Fruit fly (Drosophila melanogaster) whole organism, embryonic: Measurements from ENCODE around the gene Pop4.

Experiments
- Asciz ChIP-seq: fragments of 200-800 bp; sonication (Bioruptor generic); optimal IDR thresholded peaks from 2 replicates; lab custom pipeline; 2017; ENCODE audit warnings: missing biosample characterization, mild to moderate bottlenecking, missing genetic modification characterization, missing genetic modification reagents
- B-H1 ChIP-seq: fragments of 200-800 bp; sonication (Bioruptor generic); IDR thresholded peaks from 3 replicates; pipeline ENCODE4 v1.3.6; 2022; ENCODE audit warnings: missing biosample characterization, missing genetic modification characterization
- CG10321 ChIP-seq: fragments of 200-800 bp; sonication (Bioruptor generic); IDR thresholded peaks from 2 replicates; pipeline ENCODE4 v1.3.6; 2022; ENCODE audit warnings: missing biosample characterization, missing genetic modification characterization
- CG10543 ChIP-seq: fragments of 200-800 bp; sonication (Bioruptor generic); optimal IDR thresholded peaks from 3 replicates; lab custom pipeline; 2017; ENCODE audit warnings: missing biosample characterization, mild to moderate bottlenecking, missing genetic modification characterization, moderate library complexity
- CG1233 ChIP-seq: fragments of 200-800 bp; sonication (Bioruptor generic); optimal IDR thresholded peaks from 4 replicates; lab custom pipeline; 2018; ENCODE audit warnings: missing biosample characterization, mild to moderate bottlenecking, missing genetic modification characterization
- CG12659 ChIP-seq: fragments of 200-800 bp; sonication (Bioruptor generic); optimal IDR thresholded peaks from 3 replicates; lab custom pipeline; 2017; ENCODE audit warnings: mild to moderate bottlenecking, missing biosample characterization, missing genetic modification reagents, missing genetic modification characterization
- CG17361 ChIP-seq: fragments of 200-800 bp; sonication (Bioruptor generic); IDR thresholded peaks from 3 replicates; pipeline ENCODE4 v1.3.6; 2022; ENCODE audit warnings: missing biosample characterization, missing genetic modification characterization
- CG1792 ChIP-seq: fragments of 200-800 bp; sonication (Bioruptor generic); optimal IDR thresholded peaks from 2 replicates; lab custom pipeline; 2016; ENCODE audit warnings: missing biosample characterization, missing genetic modification characterization
- CG18476 ChIP-seq: fragments of 200-800 bp; sonication (Bioruptor generic); optimal IDR thresholded peaks from 2 replicates; lab custom pipeline; 2016; ENCODE audit warnings: missing biosample characterization, mild to moderate bottlenecking, missing genetic modification characterization
- CG18599 ChIP-seq: fragments of 200-800 bp; sonication (Bioruptor generic); optimal IDR thresholded peaks from 3 replicates; lab custom pipeline; 2017; ENCODE audit warnings: missing biosample characterization, missing genetic modification characterization, mild to moderate bottlenecking, moderate library complexity, missing genetic modification reagents
- CG2199 ChIP-seq: fragments of 200-800 bp; sonication (Bioruptor generic); IDR thresholded peaks from 3 replicates; pipeline ENCODE4 v1.3.6; 2022; ENCODE audit warnings: missing biosample characterization, missing genetic modification characterization
- CG3407 ChIP-seq: fragments of 200-800 bp; sonication (Bioruptor generic); optimal IDR thresholded peaks from 2 replicates; lab custom pipeline; 2018; ENCODE audit warnings: missing biosample characterization, mild to moderate bottlenecking, missing genetic modification characterization
- CG4360 ChIP-seq: fragments of 200-800 bp; sonication (Bioruptor generic); IDR thresholded peaks from 2 replicates; pipeline ENCODE4 v1.3.6; 2022; ENCODE audit warnings: missing biosample characterization, missing genetic modification characterization
- CG4854 ChIP-seq: fragments of 200-800 bp; sonication (Bioruptor generic); optimal IDR thresholded peaks from 2 replicates; lab custom pipeline; 2016; ENCODE audit warnings: missing biosample characterization, missing genetic modification characterization, inconsistent platforms
- CG7745 ChIP-seq: fragments of 200-800 bp; sonication (Bioruptor generic); optimal IDR thresholded peaks from 2 replicates; lab custom pipeline; 2018; ENCODE audit warnings: missing biosample characterization, mild to moderate bottlenecking, missing genetic modification characterization, moderate library complexity
- CoRest ChIP-seq: fragments of 200-800 bp; sonication (Bioruptor generic); optimal IDR thresholded peaks from 3 replicates; lab custom pipeline; 2018; ENCODE audit warnings: missing biosample characterization, mild to moderate bottlenecking, missing genetic modification characterization, moderate library complexity
- Dp ChIP-seq: fragments of 200-800 bp; sonication (Bioruptor generic); optimal IDR thresholded peaks from 2 replicates; lab custom pipeline; 2018; ENCODE audit warnings: missing biosample characterization, mild to moderate bottlenecking, missing genetic modification characterization, moderate library complexity
- Fer1 ChIP-seq: fragments of 200-800 bp; sonication (Bioruptor generic); optimal IDR thresholded peaks from 2 replicates; lab custom pipeline; 2017; ENCODE audit warnings: missing biosample characterization, mild to moderate bottlenecking, missing genetic modification characterization
- NC2β ChIP-seq: fragments of 200-800 bp; sonication (Bioruptor generic); optimal IDR thresholded peaks from 2 replicates; lab custom pipeline; 2016; ENCODE audit warnings: missing biosample characterization, missing genetic modification characterization
- NK7.1 ChIP-seq: fragments of 200-800 bp; sonication (Bioruptor generic); optimal IDR thresholded peaks from 3 replicates; lab custom pipeline; 2016; ENCODE audit warnings: missing biosample characterization, missing genetic modification characterization
- Pdp1 ChIP-seq, 2 experiments: fragments of 200-800 bp; sonication (Bioruptor generic); optimal IDR thresholded peaks; 3 replicates each; lab custom pipeline; 2016; ENCODE audit warnings: missing biosample characterization in 2 of 2, missing genetic modification characterization in 2 of 2, mild to moderate bottlenecking in 1 of 2, moderate library complexity in 1 of 2
- Trl ChIP-seq, 3 experiments: fragments of >200 bp in 2 of 3; fragments of 200-800 bp in 1 of 3; sonication (Bioruptor generic) in 1 of 3; optimal IDR thresholded peaks; 2 replicates in 1 of 3; 3 replicates in 2 of 3; lab custom pipeline; 2016 to 2017; ENCODE audit warnings: missing biosample characterization in 1 of 3, missing genetic modification characterization in 1 of 3
- Xbp1 ChIP-seq: fragments of 200-800 bp; sonication (Bioruptor generic); optimal IDR thresholded peaks from 3 replicates; lab custom pipeline; 2016; ENCODE audit warnings: missing biosample characterization, mild to moderate bottlenecking, missing genetic modification characterization
- az2 ChIP-seq: fragments of 200-800 bp; sonication (Bioruptor generic); optimal IDR thresholded peaks from 3 replicates; lab custom pipeline; 2016; ENCODE audit warnings: missing biosample characterization, missing genetic modification characterization
- cg ChIP-seq: fragments of 200-800 bp; sonication (Bioruptor generic); optimal IDR thresholded peaks from 3 replicates; lab custom pipeline; 2019; ENCODE audit warnings: missing biosample characterization, mild to moderate bottlenecking, missing genetic modification characterization, moderate library complexity
- chm ChIP-seq: fragments of 200-800 bp; sonication (Bioruptor generic); IDR thresholded peaks from 2 replicates; pipeline ENCODE4 v1.3.6; 2022; ENCODE audit warnings: missing biosample characterization, missing genetic modification characterization
- ci ChIP-seq: fragments of 200-800 bp; sonication (Bioruptor generic); IDR thresholded peaks from 3 replicates; pipeline ENCODE4 v1.3.6; 2022; ENCODE audit warnings: missing biosample characterization, missing genetic modification characterization
- crol ChIP-seq: fragments of 200-800 bp; sonication (Bioruptor generic); IDR thresholded peaks from 2 replicates; pipeline ENCODE4 v1.3.6; 2022; ENCODE audit warnings: missing biosample characterization, missing genetic modification characterization
- dan ChIP-seq: fragments of 200-800 bp; sonication (Bioruptor generic); IDR thresholded peaks from 2 replicates; pipeline ENCODE4 v1.3.6; 2022; ENCODE audit warnings: missing biosample characterization, missing genetic modification characterization
- danr ChIP-seq: fragments of 200-800 bp; sonication (Bioruptor generic); IDR thresholded peaks from 2 replicates; pipeline ENCODE4 v1.3.6; 2022; ENCODE audit warnings: missing biosample characterization, missing genetic modification characterization
- dpn ChIP-seq, 2 experiments: fragments of 200-800 bp; sonication (Bioruptor generic); optimal IDR thresholded peaks; 3 replicates each; lab custom pipeline; 2016; ENCODE audit warnings: missing biosample characterization in 2 of 2, missing genetic modification characterization in 2 of 2
- ems ChIP-seq: fragments of 200-800 bp; sonication (Bioruptor generic); optimal IDR thresholded peaks from 3 replicates; lab custom pipeline; 2016; ENCODE audit warnings: missing biosample characterization, missing genetic modification characterization
- ewg ChIP-seq: fragments of 200-800 bp; sonication (Bioruptor generic); optimal IDR thresholded peaks from 3 replicates; lab custom pipeline; 2017; ENCODE audit warnings: mild to moderate bottlenecking, missing biosample characterization, missing genetic modification reagents, missing genetic modification characterization
- exex ChIP-seq: fragments of 200-800 bp; sonication (Bioruptor generic); optimal IDR thresholded peaks from 4 replicates; lab custom pipeline; 2018; ENCODE audit warnings: missing biosample characterization, mild to moderate bottlenecking, missing genetic modification characterization, moderate library complexity
- gcm ChIP-seq: fragments of 200-800 bp; sonication (Bioruptor generic); optimal IDR thresholded peaks from 2 replicates; lab custom pipeline; 2019; ENCODE audit warnings: missing biosample characterization, mild to moderate bottlenecking, missing genetic modification characterization, moderate library complexity
- kay ChIP-seq: fragments of 200-800 bp; sonication (Bioruptor generic); optimal IDR thresholded peaks from 2 replicates; lab custom pipeline; 2016; ENCODE audit warnings: missing biosample characterization, missing genetic modification characterization
- maf-S ChIP-seq: fragments of 200-800 bp; sonication (Bioruptor generic); optimal IDR thresholded peaks from 2 replicates; lab custom pipeline; 2016; ENCODE audit warnings: missing biosample characterization, missing genetic modification characterization
- odd ChIP-seq: fragments of 200-800 bp; sonication (Bioruptor generic); optimal IDR thresholded peaks from 2 replicates; lab custom pipeline; 2017; ENCODE audit warnings: missing biosample characterization, mild to moderate bottlenecking, missing genetic modification characterization
- sqz ChIP-seq: fragments of 200-800 bp; sonication (Bioruptor generic); optimal IDR thresholded peaks from 3 replicates; lab custom pipeline; 2018; ENCODE audit warnings: missing biosample characterization, mild to moderate bottlenecking, missing genetic modification characterization
- tll ChIP-seq, 2 experiments: fragments of 200-800 bp in 1 of 2; fragments of >200 bp in 1 of 2; sonication (Bioruptor generic) in 1 of 2; optimal IDR thresholded peaks; 2 replicates each; lab custom pipeline; 2017 to 2019; ENCODE audit warnings: missing biosample characterization in 2 of 2, missing genetic modification characterization in 2 of 2, mild to moderate bottlenecking in 1 of 2, moderate library complexity in 1 of 2
- unc-4 ChIP-seq: fragments of 200-800 bp; sonication (Bioruptor generic); IDR thresholded peaks from 2 replicates; pipeline ENCODE4 v1.3.6; 2022; ENCODE audit warnings: missing biosample characterization, missing genetic modification characterization; ENCODE audit not compliant: partially characterized antibody
- vvl ChIP-seq: fragments of 200-800 bp; sonication (Bioruptor generic); IDR thresholded peaks from 2 replicates; pipeline ENCODE4 v1.3.6; 2022; ENCODE audit warnings: missing biosample characterization, missing genetic modification characterization
- z ChIP-seq: fragments of 200-800 bp; sonication (Bioruptor generic); IDR thresholded peaks from 3 replicates; pipeline ENCODE4 v1.3.6; 2022; ENCODE audit warnings: missing biosample characterization, missing genetic modification characterization
- zen ChIP-seq: fragments of 200-800 bp; sonication (Bioruptor generic); optimal IDR thresholded peaks from 3 replicates; lab custom pipeline; 2018; ENCODE audit warnings: missing biosample characterization, mild to moderate bottlenecking, missing genetic modification characterization, moderate library complexity

Gene Pop4

DNA sequence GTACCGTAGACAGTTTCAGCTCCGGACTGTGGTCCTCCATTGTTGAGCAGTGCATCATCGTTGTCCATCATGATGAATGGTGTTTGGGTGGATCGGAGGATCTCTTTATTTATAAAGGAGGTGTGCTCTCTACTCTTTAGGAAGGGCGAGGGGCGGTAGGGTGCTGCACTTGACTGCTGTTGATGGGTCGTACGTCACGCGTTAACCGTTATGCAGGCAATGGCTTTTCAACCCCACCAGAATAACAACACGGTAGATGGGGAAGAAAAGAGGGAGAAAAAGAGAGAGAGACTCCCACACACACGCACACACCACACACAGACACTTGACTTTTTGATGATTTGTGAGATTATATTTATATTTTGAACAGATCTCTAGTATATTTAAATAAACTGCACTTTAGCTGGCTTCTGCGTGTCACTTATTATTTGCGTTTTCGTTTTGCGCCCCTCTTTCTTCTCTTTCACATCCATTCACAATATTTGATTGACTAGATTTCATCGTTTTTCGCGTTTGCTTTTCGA, 43.0 kb downstream of the Pop4 start (continued):
- TF ChIP-seq Dp (GFP tag; lab: Kevin White, UChicago) = no peak
- TF ChIP-seq unc-4 (GFP tag; lab: Robert Waterston, UW) = 0 out of 2 replicates have a peak, but pooled peaks have one; percentile 3
- no peak for TF ChIP-seq CG10321 (GFP tag; lab: Robert Waterston, UW)
- TF ChIP-seq kay (GFP tag; lab: Kevin White, UChicago) = no peak
- TF ChIP-seq cg (GFP tag; lab: Kevin White, UChicago) = peak; percentile 65
- TF ChIP-seq ewg = no peak
- no peak for TF ChIP-seq z (GFP tag; lab: Robert Waterston, UW)
- no peak for TF ChIP-seq CG4854 (GFP tag; lab: Kevin White, UChicago)
- TF ChIP-seq NC2β = no peak
- no peak for TF ChIP-seq CG4360 (GFP tag; lab: Robert Waterston, UW)
- TF ChIP-seq crol (GFP tag; lab: Robert Waterston, UW) = peak; percentile 41
- no peak for TF ChIP-seq dpn (GFP tag; optimal IDR thresholded peaks at IDR 0.05; lab: Kevin White, UChicago)
- TF ChIP-seq Trl (optimal IDR thresholded peaks at IDR 0.05; lab: Kevin White, UChicago) = peak; percentile 19 to 39
- TF ChIP-seq Trl (GFP tag; optimal IDR thresholded peaks at IDR 0.05; lab: Kevin White, UChicago) = no peak
- no peak for TF ChIP-seq CG18476 (GFP tag; lab: Kevin White, UChicago)
- TF ChIP-seq ci (GFP tag; lab: Robert Waterston, UW) = no peak
- no peak for TF ChIP-seq sqz (GFP tag; lab: Kevin White, UChicago)
- TF ChIP-seq dan = no peak
- TF ChIP-seq CG1792 (GFP tag; lab: Kevin White, UChicago) = no peak
- TF ChIP-seq Fer1 (GFP tag; lab: Kevin White, UChicago) = no peak
- no peak for TF ChIP-seq danr (GFP tag; lab: Robert Waterston, UW)
- no peak for TF ChIP-seq maf-S (GFP tag; lab: Kevin White, UChicago)
- TF ChIP-seq az2 = no peak
- no peak for TF ChIP-seq CG10543 (GFP tag; lab: Kevin White, UChicago)

DNA sequence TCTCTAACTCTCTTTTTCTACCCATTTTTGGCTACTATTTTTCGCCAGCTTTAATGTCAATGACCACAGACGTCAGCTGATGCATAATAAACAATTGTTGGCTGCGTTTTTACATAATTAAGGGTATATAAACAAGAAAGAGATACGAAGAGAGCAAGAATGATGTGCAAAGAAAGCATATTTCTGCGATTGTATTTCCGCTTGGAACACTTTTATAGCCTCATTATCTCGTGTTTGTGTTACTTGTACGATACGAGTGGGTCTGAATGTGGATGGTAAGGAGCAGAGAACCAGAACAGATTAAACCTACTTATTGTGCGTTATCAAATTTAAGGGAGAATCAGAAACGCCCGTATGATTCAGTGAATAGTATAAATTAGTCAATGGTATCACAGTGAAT, 43.6 kb downstream of the Pop4 start:
- TF ChIP-seq vvl (GFP tag; lab: Robert Waterston, UW) (no peak), CG2199 (peak; percentile 41; the same call in 2 of the 3 replicates), zen (tag; lab: Kevin White, UChicago) (no peak), B-H1 (GFP tag; lab: Robert Waterston, UW) (no peak), CG17361 (GFP tag; lab: Robert Waterston, UW) (no peak), Asciz (GFP tag; lab: Kevin White, UChicago) (no peak), CG18599 (GFP tag; lab: Kevin White, UChicago) (no peak), gcm (GFP tag; lab: Kevin White, UChicago) (peak; percentile 23), Trl (optimal IDR thresholded peaks at IDR 0.05; lab: Kevin White, UChicago) (peak in 1 of 2 experiments; percentile 21), Trl (GFP tag; optimal IDR thresholded peaks at IDR 0.05; lab: Kevin White, UChicago) (no peak), Xbp1 (GFP tag; lab: Kevin White, UChicago) (no peak), ems (GFP tag; lab: Kevin White, UChicago) (no peak), Pdp1 (GFP tag; optimal IDR thresholded peaks at IDR 0.05; lab: Kevin White, UChicago) (peak in 1 of 2 experiments; percentile 24), exex (tag; lab: Kevin White, UChicago) (peak; percentile 80), NK7.1 (GFP tag; lab: Kevin White, UChicago) (no peak), odd (GFP tag; lab: Kevin White, UChicago) (no peak), CG3407 (GFP tag; lab: Kevin White, UChicago) (no peak), CoRest (tag; lab: Kevin White, UChicago) (no peak), tll (GFP tag; optimal IDR thresholded peaks at IDR 0.05; lab: Kevin White, UChicago) (no peak), CG1233 (GFP tag; lab: Kevin White, UChicago) (no peak), CG12659 (GFP tag; lab: Kevin White, UChicago) (no peak), CG7745 (tag; lab: Kevin White, UChicago) (peak; percentile 45), chm (GFP tag; lab: Robert Waterston, UW) (no peak)
